Fruit fly (Drosophila melanogaster) S2 (cell line): ENCODE measurements around the gene ohgt.

Experiments used
- CG8478 ChIP-seq: fragments of >200 bp; optimal IDR thresholded peaks from 2 replicates; lab custom pipeline; 2018
- CTCF ChIP-seq, 2 experiments: fragments of >200 bp; optimal IDR thresholded peaks; 2 replicates each; lab custom pipeline; 2018

The ohgt gene

dm6 chr3R:10068780-10069179 lies 19.8 kb downstream of the ohgt start:
- no peak for TF ChIP-seq CTCF (optimal IDR thresholded peaks at IDR 0.05; lab: Kevin White, UChicago)
- TF ChIP-seq CG8478: no peak

dm6 chr3R:10070195-10070594 lies 21.2 kb downstream of the ohgt start:
- TF ChIP-seq CTCF (optimal IDR thresholded peaks at IDR 0.05; lab: Kevin White, UChicago) (no peak), CG8478 (no peak)

- TF ChIP-seq CG8478 (no peak), CTCF (optimal IDR thresholded peaks at IDR 0.05; lab: Kevin White, UChicago) (no peak)
Measured at dm6 chr3R:10070817-10071216, 21.8 kb downstream of the ohgt start, which contains the start of gene nerfin-2. nerfin-2 (plus strand) TSS chr3R:10071117.

dm6 chr3R:10075323-10075788 lies 26.4 kb downstream of the ohgt start, which contains the start of gene Alp13:
Alp13 (minus strand) TSS chr3R:10075373.
- TF ChIP-seq CG8478 (no peak), CTCF (optimal IDR thresholded peaks at IDR 0.05; lab: Kevin White, UChicago) (no peak)

- TF ChIP-seq CG8478 (no peak), CTCF (optimal IDR thresholded peaks at IDR 0.05; lab: Kevin White, UChicago) (peak in 1 of 2 experiments; percentile 54)
Measured at dm6 chr3R:10076665-10077064, 27.7 kb downstream of the ohgt start.

- TF ChIP-seq CG8478 (no peak), CTCF (optimal IDR thresholded peaks at IDR 0.05; lab: Kevin White, UChicago) (no peak)
Measured at dm6 chr3R:10078468-10079143, 29.6 kb downstream of the ohgt start.

- TF ChIP-seq CG8478 (no peak), CTCF (optimal IDR thresholded peaks at IDR 0.05; lab: Kevin White, UChicago) (no peak)
Measured at dm6 chr3R:10079267-10079987, 30.4 kb downstream of the ohgt start.

- TF ChIP-seq CG8478: no peak
- no peak for TF ChIP-seq CTCF (optimal IDR thresholded peaks at IDR 0.05; lab: Kevin White, UChicago)
Measured at dm6 chr3R:10080699-10081098, 31.7 kb downstream of the ohgt start.

dm6 chr3R:10081469-10082111 lies 32.6 kb downstream of the ohgt start:
- TF ChIP-seq CTCF (optimal IDR thresholded peaks at IDR 0.05; lab: Kevin White, UChicago): no peak
- TF ChIP-seq CG8478: no peak

dm6 chr3R:10082549-10083075 lies 33.6 kb downstream of the ohgt start:
- no peak for TF ChIP-seq CTCF (optimal IDR thresholded peaks at IDR 0.05; lab: Kevin White, UChicago)
- TF ChIP-seq CG8478: no peak

- no peak for TF ChIP-seq CTCF (optimal IDR thresholded peaks at IDR 0.05; lab: Kevin White, UChicago)
- TF ChIP-seq CG8478: no peak
Measured at dm6 chr3R:10083077-10083476, 34.1 kb downstream of the ohgt start.

- TF ChIP-seq CG8478 (no peak), CTCF (optimal IDR thresholded peaks at IDR 0.05; lab: Kevin White, UChicago) (no peak)
Measured at dm6 chr3R:10084179-10084647, 35.2 kb downstream of the ohgt start.

dm6 chr3R:10084914-10085313 lies 35.9 kb downstream of the ohgt start:
- TF ChIP-seq CTCF (optimal IDR thresholded peaks at IDR 0.05; lab: Kevin White, UChicago): no peak
- TF ChIP-seq CG8478: no peak

dm6 chr3R:10086222-10086621 lies 37.2 kb downstream of the ohgt start:
- TF ChIP-seq CG8478: no peak
- TF ChIP-seq CTCF (optimal IDR thresholded peaks at IDR 0.05; lab: Kevin White, UChicago): no peak

- TF ChIP-seq CG8478: no peak
- TF ChIP-seq CTCF (optimal IDR thresholded peaks at IDR 0.05; lab: Kevin White, UChicago): no peak
Measured at dm6 chr3R:10086683-10087082, 37.7 kb downstream of the ohgt start.
